Fruit fly (Drosophila melanogaster) whole organism, pupa: ENCODE data around the gene CG1542.

Experiments
- CG10348 ChIP-seq: fragments of 200-800 bp; sonication (Bioruptor generic); IDR thresholded peaks from 2 replicates; pipeline ENCODE4 v1.3.6; 2022; ENCODE audit warnings: missing biosample characterization, missing genetic modification characterization
- CG12605 ChIP-seq: fragments of 200-800 bp; sonication (Bioruptor generic); IDR thresholded peaks from 2 replicates; pipeline ENCODE4 v1.3.6; 2022; ENCODE audit warnings: missing biosample characterization, missing genetic modification characterization
- CG13204 ChIP-seq: fragments of 200-800 bp; sonication (Bioruptor generic); optimal IDR thresholded peaks from 2 replicates; lab custom pipeline; 2018; ENCODE audit warnings: missing biosample characterization, mild to moderate bottlenecking, missing genetic modification characterization, moderate library complexity
- CG14655 ChIP-seq: fragments of 200-800 bp; sonication (Bioruptor generic); optimal IDR thresholded peaks from 3 replicates; lab custom pipeline; 2017; ENCODE audit warnings: mild to moderate bottlenecking, missing biosample characterization, missing genetic modification reagents, missing genetic modification characterization
- CG15710 ChIP-seq: fragments of 200-800 bp; sonication (Bioruptor generic); optimal IDR thresholded peaks from 2 replicates; lab custom pipeline; 2018; ENCODE audit warnings: missing biosample characterization, mild to moderate bottlenecking, missing genetic modification characterization, moderate library complexity
- CG17806 ChIP-seq: fragments of 200-800 bp; sonication (Bioruptor generic); optimal IDR thresholded peaks from 2 replicates; lab custom pipeline; 2018; ENCODE audit warnings: missing biosample characterization, mild to moderate bottlenecking, missing genetic modification characterization, moderate library complexity
- CG32121 ChIP-seq: fragments of 200-800 bp; sonication (Bioruptor generic); IDR thresholded peaks from 2 replicates; pipeline ENCODE4 v1.3.6; 2022; ENCODE audit warnings: missing biosample characterization, missing genetic modification characterization
- CG34367 ChIP-seq: fragments of 200-800 bp; sonication (Bioruptor generic); optimal IDR thresholded peaks from 2 replicates; lab custom pipeline; 2018; ENCODE audit warnings: missing biosample characterization, mild to moderate bottlenecking, missing genetic modification characterization
- CG4496 ChIP-seq: fragments of 200-800 bp; sonication (Bioruptor generic); IDR thresholded peaks from 3 replicates; pipeline ENCODE4 v1.3.6; 2022; ENCODE audit warnings: missing biosample characterization, missing genetic modification characterization
- CG8159 ChIP-seq: fragments of 200-800 bp; sonication (Bioruptor generic); optimal IDR thresholded peaks from 3 replicates; lab custom pipeline; 2018; ENCODE audit warnings: missing biosample characterization, mild to moderate bottlenecking, missing genetic modification characterization, moderate library complexity
- CG8301 ChIP-seq: fragments of 200-800 bp; sonication (Bioruptor generic); optimal IDR thresholded peaks from 2 replicates; lab custom pipeline; 2018; ENCODE audit warnings: missing biosample characterization, mild to moderate bottlenecking, missing genetic modification characterization
- CG9948 ChIP-seq: fragments of 200-800 bp; sonication (Bioruptor generic); optimal IDR thresholded peaks from 2 replicates; lab custom pipeline; 2018; ENCODE audit warnings: missing biosample characterization, mild to moderate bottlenecking, missing genetic modification characterization, moderate library complexity
- D1 ChIP-seq: fragments of 200-800 bp; sonication (Bioruptor generic); optimal IDR thresholded peaks from 2 replicates; lab custom pipeline; 2018; ENCODE audit warnings: missing biosample characterization, mild to moderate bottlenecking, missing genetic modification characterization, moderate library complexity
- EcR ChIP-seq: fragments of 200-800 bp; sonication (Bioruptor generic); optimal IDR thresholded peaks from 3 replicates; lab custom pipeline; 2019; ENCODE audit warnings: missing biosample characterization, missing genetic modification characterization, mild to moderate bottlenecking, moderate library complexity, missing genetic modification reagents
- Ets98B ChIP-seq: fragments of 200-800 bp; sonication (Bioruptor generic); IDR thresholded peaks from 2 replicates; pipeline ENCODE4 v1.3.6; 2022; ENCODE audit warnings: missing biosample characterization, missing genetic modification characterization
- Pif1A ChIP-seq: fragments of 200-800 bp; sonication (Bioruptor generic); optimal IDR thresholded peaks from 3 replicates; lab custom pipeline; 2016; ENCODE audit warnings: missing biosample characterization, missing genetic modification characterization
- Pif1B ChIP-seq: fragments of 200-800 bp; sonication (Bioruptor generic); optimal IDR thresholded peaks from 3 replicates; lab custom pipeline; 2016; ENCODE audit warnings: missing biosample characterization, missing genetic modification characterization
- Snoo ChIP-seq: fragments of 200-800 bp; sonication (Bioruptor generic); optimal IDR thresholded peaks from 3 replicates; lab custom pipeline; 2017; ENCODE audit warnings: missing biosample characterization, mild to moderate bottlenecking, missing genetic modification characterization, inconsistent platforms
- fd96Ca ChIP-seq: fragments of 200-800 bp; sonication (Bioruptor generic); IDR thresholded peaks from 3 replicates; pipeline ENCODE4 v1.3.6; 2022; ENCODE audit warnings: missing biosample characterization, missing genetic modification characterization
- gl ChIP-seq: fragments of 200-800 bp; sonication (Bioruptor generic); optimal IDR thresholded peaks from 2 replicates; lab custom pipeline; 2018; ENCODE audit warnings: missing biosample characterization, mild to moderate bottlenecking, missing genetic modification characterization
- rn ChIP-seq: fragments of 200-800 bp; sonication (Bioruptor generic); IDR thresholded peaks from 2 replicates; pipeline ENCODE4 v1.3.6; 2022; ENCODE audit warnings: missing biosample characterization, missing genetic modification characterization

Gene CG1542

DNA sequence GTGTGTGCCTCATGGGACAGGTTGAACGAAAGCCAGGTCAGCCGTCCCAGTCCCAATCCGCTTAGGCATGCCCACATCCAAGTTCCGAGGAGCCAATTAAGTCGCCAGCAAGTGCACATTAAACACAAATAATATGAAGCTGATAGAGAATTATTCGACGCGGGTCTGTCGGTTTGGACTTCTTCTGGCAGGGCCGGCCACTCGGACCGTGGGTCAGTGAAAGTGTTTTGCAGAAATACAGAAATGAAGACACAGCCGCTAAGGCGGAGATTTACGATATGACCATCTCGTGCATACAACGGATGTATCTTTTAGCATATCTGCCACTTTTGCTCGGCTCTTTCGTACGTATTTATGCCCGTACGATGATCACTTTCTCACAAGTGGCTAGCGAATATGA is 35.0 kb downstream of the CG1542 start:
- no peak for TF ChIP-seq fd96Ca (GFP tag; lab: Robert Waterston, UW)
- no peak for TF ChIP-seq CG8301 (tag; lab: Kevin White, UChicago)
- TF ChIP-seq Pif1A (GFP tag; lab: Kevin White, UChicago) = no peak
- no peak for TF ChIP-seq Snoo (tag; lab: Kevin White, UChicago)
- TF ChIP-seq EcR (GFP tag; lab: Kevin White, UChicago) = no peak
- no peak for TF ChIP-seq CG12605 (GFP tag; lab: Robert Waterston, UW)
- TF ChIP-seq Pif1B (GFP tag; lab: Kevin White, UChicago) = no peak
- no peak for TF ChIP-seq CG10348
- TF ChIP-seq rn (GFP tag; lab: Robert Waterston, UW) = no peak
- no peak for TF ChIP-seq CG17806 (tag; lab: Kevin White, UChicago)

- no peak for TF ChIP-seq CG9948
- no peak for TF ChIP-seq CG13204 (GFP tag; lab: Kevin White, UChicago)
- TF ChIP-seq CG34367 = peak; percentile 3
- no peak for TF ChIP-seq CG14655 (GFP tag; lab: Kevin White, UChicago)
- TF ChIP-seq fd96Ca (GFP tag; lab: Robert Waterston, UW) = no peak
- TF ChIP-seq CG32121 = peak; percentile 21; the same call in 1 of the 2 replicates
- TF ChIP-seq Snoo (tag; lab: Kevin White, UChicago) = no peak
- no peak for TF ChIP-seq CG8301 (tag; lab: Kevin White, UChicago)
- no peak for TF ChIP-seq CG17806 (tag; lab: Kevin White, UChicago)
- peak; percentile 0 for TF ChIP-seq Pif1A (GFP tag; lab: Kevin White, UChicago)
- TF ChIP-seq Ets98B (GFP tag; lab: Robert Waterston, UW) = no peak
- no peak for TF ChIP-seq CG10348
- no peak for TF ChIP-seq D1 (tag; lab: Kevin White, UChicago)
- TF ChIP-seq CG4496 (GFP tag; lab: Robert Waterston, UW) = no peak
- TF ChIP-seq gl (tag; lab: Kevin White, UChicago) = no peak
- TF ChIP-seq CG12605 (GFP tag; lab: Robert Waterston, UW) = no peak
- no peak for TF ChIP-seq CG8159 (tag; lab: Kevin White, UChicago)
- no peak for TF ChIP-seq CG15710 (tag; lab: Kevin White, UChicago)
- TF ChIP-seq rn (GFP tag; lab: Robert Waterston, UW) = no peak
- peak; percentile 32 for TF ChIP-seq EcR (GFP tag; lab: Kevin White, UChicago)
- no peak for TF ChIP-seq Pif1B (GFP tag; lab: Kevin White, UChicago)
These were observed 37.3 kb downstream of the CG1542 start for dm6 chr3R:31250426-31251034.

DNA sequence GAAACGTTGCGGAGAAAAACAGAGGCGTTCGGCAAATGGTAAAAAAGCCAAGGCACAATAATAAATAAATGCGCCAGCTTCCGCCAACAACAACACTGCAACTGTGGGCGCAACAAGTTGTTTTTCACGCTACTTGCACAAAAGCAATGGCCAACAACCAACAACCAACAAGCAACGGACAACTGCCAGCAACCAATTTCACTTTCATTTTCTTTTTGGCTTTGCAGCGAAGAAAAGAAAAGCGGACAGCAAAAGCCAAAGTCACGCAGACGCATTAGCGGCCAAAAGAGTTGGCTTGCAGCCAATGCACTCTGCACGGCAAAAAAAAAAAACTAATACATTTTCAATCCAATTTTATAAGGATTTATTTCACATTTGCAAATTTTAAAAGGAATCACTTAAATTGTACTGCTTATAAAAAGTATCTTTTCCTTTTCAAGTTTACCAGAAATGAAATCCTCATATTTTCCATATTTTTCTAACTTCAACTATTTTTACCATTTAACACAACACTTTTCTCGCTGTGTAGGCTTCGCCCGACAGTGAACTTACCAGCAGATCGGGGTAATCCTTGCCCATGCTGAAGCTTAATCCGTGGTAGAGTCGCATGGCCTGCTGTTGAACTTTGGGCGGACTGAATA is 38.0 kb downstream of the CG1542 start:
- peak; percentile 23 for TF ChIP-seq Pif1B (GFP tag; lab: Kevin White, UChicago)
- no peak for TF ChIP-seq CG17806 (tag; lab: Kevin White, UChicago)
- TF ChIP-seq fd96Ca (GFP tag; lab: Robert Waterston, UW) = 0 out of 3 replicates have a peak, but pooled peaks have one; percentile 52
- peak; percentile 74; the same call in 2 of the 3 replicates for TF ChIP-seq CG4496 (GFP tag; lab: Robert Waterston, UW)
- TF ChIP-seq Ets98B (GFP tag; lab: Robert Waterston, UW) = peak; percentile 81
- peak; percentile 4 for TF ChIP-seq CG34367
- peak; percentile 82 for TF ChIP-seq CG32121
- TF ChIP-seq Snoo (tag; lab: Kevin White, UChicago) = no peak
- no peak for TF ChIP-seq CG15710 (tag; lab: Kevin White, UChicago)
- no peak for TF ChIP-seq CG13204 (GFP tag; lab: Kevin White, UChicago)
- peak; percentile 55 for TF ChIP-seq Pif1A (GFP tag; lab: Kevin White, UChicago)
- peak; percentile 58 for TF ChIP-seq CG8301 (tag; lab: Kevin White, UChicago)
- TF ChIP-seq CG12605 (GFP tag; lab: Robert Waterston, UW) = peak; percentile 60

- TF ChIP-seq CG14655 (GFP tag; lab: Kevin White, UChicago) (no peak), CG9948 (peak; percentile 31), CG10348 (no peak), CG17806 (tag; lab: Kevin White, UChicago) (peak; percentile 52), EcR (GFP tag; lab: Kevin White, UChicago) (peak; percentile 68), rn (GFP tag; lab: Robert Waterston, UW) (peak; percentile 62; the same call in 1 of the 2 replicates), CG32121 (peak; percentile 64), CG4496 (GFP tag; lab: Robert Waterston, UW) (peak; percentile 77; the same call in 2 of the 3 replicates), CG34367 (no peak), gl (tag; lab: Kevin White, UChicago) (no peak), Snoo (tag; lab: Kevin White, UChicago) (no peak), Pif1A (GFP tag; lab: Kevin White, UChicago) (no peak), CG13204 (GFP tag; lab: Kevin White, UChicago) (no peak), CG12605 (GFP tag; lab: Robert Waterston, UW) (no peak), Pif1B (GFP tag; lab: Kevin White, UChicago) (no peak), D1 (tag; lab: Kevin White, UChicago) (no peak), fd96Ca (GFP tag; lab: Robert Waterston, UW) (peak; percentile 65; the same call in 2 of the 3 replicates), Ets98B (GFP tag; lab: Robert Waterston, UW) (peak; percentile 69)
- TF ChIP-seq, all 21 proteins: peak for 8
These were observed 39.1 kb downstream of the CG1542 start, which contains the start of the genes qless and mRpL32 for dm6 chr3R:31252093-31252962. qless (minus strand) TSS chr3R:31252608. mRpL32 (plus strand) TSS chr3R:31252872.
